Worm (Caenorhabditis elegans): ENCODE data around the gene F10C1.8.

- TF ChIP-seq lin-13 (GFP tag; optimal IDR thresholded peaks at IDR 0.05), result no peak
- TF ChIP-seq elt-3 (tag; optimal IDR thresholded peaks at IDR 0.05), result no peak
- TF ChIP-seq nhr-84 (tag; optimal IDR thresholded peaks at IDR 0.05), result no peak
- TF ChIP-seq sox-4 (tag; optimal IDR thresholded peaks at IDR 0.05), result no peak
- no peak for TF ChIP-seq ceh-82 (tag; optimal IDR thresholded peaks at IDR 0.05)
- no peak for TF ChIP-seq nhr-237 (tag; optimal IDR thresholded peaks at IDR 0.05)
- TF ChIP-seq alr-1 (tag; optimal IDR thresholded peaks at IDR 0.05; ENCODE audit: borderline replicate concordance), result no peak
- no peak for TF ChIP-seq snpc-4 (tag; optimal IDR thresholded peaks at IDR 0.05)
- TF ChIP-seq unc-98 (GFP tag; IDR thresholded peaks at IDR 0.05), result no peak
- no peak for TF ChIP-seq ztf-4 (tag; optimal IDR thresholded peaks at IDR 0.05)
- TF ChIP-seq elt-2 (tag; optimal IDR thresholded peaks at IDR 0.05), result no peak
- no peak for TF ChIP-seq nhr-12 (tag; optimal IDR thresholded peaks at IDR 0.05)
- TF ChIP-seq egl-27 (tag; optimal IDR thresholded peaks at IDR 0.05), result no peak
Measured at ce11 chrII:5707532-5707931, 46.7 kb upstream of the F10C1.8 start, which contains the start of gene osta-2.

Measured in whole organism, L1 larva.